Worm (Caenorhabditis elegans) whole organism, L4 larva: Measurements from ENCODE around the gene unc-70.

Source experiments
- F10B5.3 ChIP-seq: sonication (generic microtip); optimal IDR thresholded peaks from 2 replicates; lab custom pipeline; 2016; ENCODE audit warnings: mild to moderate bottlenecking, missing genetic modification characterization, missing compliant biosample characterization
- F26F4.8 ChIP-seq: fragments of 200-800 bp; sonication (Bioruptor generic); conservative IDR thresholded peaks from 2 replicates; pipeline ENCODE4 v1.3.6; 2022; ENCODE audit warnings: missing genetic modification characterization, missing compliant biosample characterization
- F37D6.2 ChIP-seq: sonication (generic microtip); optimal IDR thresholded peaks from 2 replicates; lab custom pipeline; 2016; ENCODE audit warnings: mild to moderate bottlenecking, missing genetic modification characterization, missing compliant biosample characterization
- Y105C5A.15 ChIP-seq: fragments of 200-800 bp; sonication (Bioruptor generic); IDR thresholded peaks from 2 replicates; pipeline ENCODE4 v1.3.6; 2022; ENCODE audit warnings: missing genetic modification characterization, missing compliant biosample characterization
- Y48G9A.11 ChIP-seq: fragments of 200-800 bp; sonication (Bioruptor generic); IDR thresholded peaks from 2 replicates; pipeline ENCODE4 v1.3.6; 2022; ENCODE audit warnings: missing genetic modification reagents, missing genetic modification characterization, missing compliant biosample characterization
- aha-1 ChIP-seq: fragments of 150-350 bp; peaks from one replicate; lab custom pipeline; 2014; ENCODE audit warnings: missing biosample characterization, missing genetic modification characterization
- ama-1 ChIP-seq: fragments of 150-350 bp; optimal IDR thresholded peaks from 2 replicates; lab custom pipeline; 2014; ENCODE audit warnings: inconsistent platforms, mixed read lengths
- ceh-28 ChIP-seq: fragments of 150-350 bp; optimal IDR thresholded peaks from 2 replicates; lab custom pipeline; 2014; ENCODE audit warnings: missing biosample characterization, missing genetic modification reagents, missing genetic modification characterization
- ceh-44 ChIP-seq: fragments of 200-800 bp; sonication (Bioruptor generic); IDR thresholded peaks from 2 replicates; pipeline ENCODE4 v1.3.6; 2022; ENCODE audit warnings: missing genetic modification reagents, missing genetic modification characterization, missing compliant biosample characterization
- ceh-62 ChIP-seq: sonication (generic microtip); optimal IDR thresholded peaks from 2 replicates; lab custom pipeline; 2017; ENCODE audit warnings: missing biosample characterization, missing genetic modification characterization
- daf-16 ChIP-seq, 3 experiments: sonication (generic microtip); optimal IDR thresholded peaks; 2 replicates each; lab custom pipeline; 2016 to 2017; ENCODE audit warnings: missing genetic modification characterization in 3 of 3, missing genetic modification reagents in 3 of 3, mild to moderate bottlenecking in 2 of 3, missing compliant biosample characterization in 2 of 3, missing biosample characterization in 1 of 3, moderate library complexity in 1 of 3
- daf-19 ChIP-seq: fragments of 200-800 bp; sonication (Bioruptor generic); conservative IDR thresholded peaks from 2 replicates; pipeline ENCODE4 v1.3.6; 2022; ENCODE audit warnings: missing genetic modification characterization, missing compliant biosample characterization
- dmd-6 ChIP-seq: fragments of 200-800 bp; sonication (Bioruptor generic); IDR thresholded peaks from 2 replicates; pipeline ENCODE4 v1.3.6; 2022; ENCODE audit warnings: missing genetic modification reagents, missing genetic modification characterization, missing compliant biosample characterization
- dve-1 ChIP-seq: sonication (generic microtip); optimal IDR thresholded peaks from 2 replicates; lab custom pipeline; 2017; ENCODE audit warnings: antibody characterized with exemption, mild to moderate bottlenecking, missing genetic modification characterization, missing compliant biosample characterization; ENCODE audit not compliant: insufficient read depth
- gei-8 ChIP-seq: fragments of 200-800 bp; sonication (Bioruptor generic); optimal IDR thresholded peaks from 2 replicates; lab custom pipeline; 2018; ENCODE audit warnings: mild to moderate bottlenecking, missing genetic modification characterization, missing compliant biosample characterization
- hlh-11 ChIP-seq: fragments of 200-800 bp; sonication (Bioruptor generic); optimal IDR thresholded peaks from 2 replicates; lab custom pipeline; 2018; ENCODE audit warnings: mild to moderate bottlenecking, missing genetic modification characterization, missing compliant biosample characterization
- hmg-1.1 ChIP-seq: fragments of 200-800 bp; sonication (Bioruptor generic); IDR thresholded peaks from 2 replicates; pipeline ENCODE4 v1.3.6; 2022; ENCODE audit warnings: missing genetic modification reagents, missing genetic modification characterization, missing compliant biosample characterization
- jun-1 ChIP-seq: fragments of 150-350 bp; optimal IDR thresholded peaks from 2 replicates; lab custom pipeline; 2014; ENCODE audit warnings: missing biosample characterization, missing genetic modification reagents, missing genetic modification characterization
- lin-1 ChIP-seq: fragments of 200-800 bp; sonication (Bioruptor generic); IDR thresholded peaks from 2 replicates; pipeline ENCODE4 v1.3.6; 2022; ENCODE audit warnings: missing genetic modification reagents, missing genetic modification characterization, missing compliant biosample characterization
- lin-13 ChIP-seq: fragments of 150-350 bp; optimal IDR thresholded peaks from 2 replicates; lab custom pipeline; 2014; ENCODE audit warnings: missing biosample characterization, missing genetic modification reagents, missing genetic modification characterization
- lin-29 ChIP-seq: fragments of 200-800 bp; sonication (Bioruptor generic); IDR thresholded peaks from 2 replicates; pipeline ENCODE4 v1.3.6; 2022; ENCODE audit warnings: missing genetic modification reagents, missing genetic modification characterization, missing compliant biosample characterization
- nhr-11 ChIP-seq: fragments of 150-350 bp; optimal IDR thresholded peaks from 2 replicates; lab custom pipeline; 2014; ENCODE audit warnings: missing biosample characterization, missing genetic modification characterization
- nhr-111 ChIP-seq: fragments of 200-800 bp; sonication (Bioruptor generic); optimal IDR thresholded peaks from 2 replicates; lab custom pipeline; 2018; ENCODE audit warnings: mild to moderate bottlenecking, missing genetic modification characterization, missing compliant biosample characterization
- nhr-41 ChIP-seq: fragments of 200-800 bp; sonication (Bioruptor generic); IDR thresholded peaks from 2 replicates; pipeline ENCODE4 v1.3.6; 2022; ENCODE audit warnings: missing genetic modification reagents, missing genetic modification characterization, missing compliant biosample characterization
- nhr-77 ChIP-seq: fragments of 150-350 bp; optimal IDR thresholded peaks from 2 replicates; lab custom pipeline; 2014; ENCODE audit warnings: missing biosample characterization, missing genetic modification characterization
- php-3 ChIP-seq: fragments of 200-800 bp; sonication (Bioruptor generic); IDR thresholded peaks from 2 replicates; pipeline ENCODE4 v1.3.6; 2022; ENCODE audit warnings: missing genetic modification reagents, missing genetic modification characterization, missing compliant biosample characterization
- snpc-1.2 ChIP-seq: fragments of 200-800 bp; sonication (Bioruptor generic); IDR thresholded peaks from 2 replicates; pipeline ENCODE4 v1.3.6; 2022; ENCODE audit warnings: missing genetic modification reagents, missing genetic modification characterization, missing compliant biosample characterization
- spr-3 ChIP-seq: fragments of 200-800 bp; sonication (Bioruptor generic); optimal IDR thresholded peaks from 2 replicates; lab custom pipeline; 2018; ENCODE audit warnings: mild to moderate bottlenecking, missing genetic modification characterization, missing compliant biosample characterization
- unc-130 ChIP-seq: sonication (generic microtip); optimal IDR thresholded peaks from 2 replicates; lab custom pipeline; 2016; ENCODE audit warnings: missing genetic modification reagents, missing genetic modification characterization, missing compliant biosample characterization
- unc-62 ChIP-seq, 3 experiments: fragments of 150-350 bp in 1 of 3; sonication (generic microtip); optimal IDR thresholded peaks in 2 of 3; peaks in 1 of 3; 1 replicate in 1 of 3; 2 replicates in 2 of 3; lab custom pipeline; 2014 to 2017; ENCODE audit warnings: missing biosample characterization in 3 of 3, missing genetic modification characterization in 3 of 3, missing genetic modification reagents in 3 of 3, missing genotype in 1 of 3
- vab-7 ChIP-seq: fragments of 200-800 bp; sonication (Bioruptor generic); IDR thresholded peaks from 2 replicates; pipeline ENCODE4 v1.3.6; 2022; ENCODE audit warnings: missing genetic modification reagents, missing genetic modification characterization, missing compliant biosample characterization
- zip-11 ChIP-seq: fragments of 200-800 bp; sonication (Bioruptor generic); IDR thresholded peaks from 2 replicates; pipeline ENCODE4 v1.3.6; 2022; ENCODE audit warnings: missing genetic modification characterization, missing compliant biosample characterization
- zip-2 ChIP-seq: fragments of 150-350 bp; optimal IDR thresholded peaks from 2 replicates; lab custom pipeline; 2014; ENCODE audit warnings: missing biosample characterization, missing genetic modification characterization
- ztf-7 ChIP-seq: fragments of 150-350 bp; optimal IDR thresholded peaks from 2 replicates; lab custom pipeline; 2014; ENCODE audit warnings: missing biosample characterization, missing genetic modification characterization

Gene unc-70

DNA sequence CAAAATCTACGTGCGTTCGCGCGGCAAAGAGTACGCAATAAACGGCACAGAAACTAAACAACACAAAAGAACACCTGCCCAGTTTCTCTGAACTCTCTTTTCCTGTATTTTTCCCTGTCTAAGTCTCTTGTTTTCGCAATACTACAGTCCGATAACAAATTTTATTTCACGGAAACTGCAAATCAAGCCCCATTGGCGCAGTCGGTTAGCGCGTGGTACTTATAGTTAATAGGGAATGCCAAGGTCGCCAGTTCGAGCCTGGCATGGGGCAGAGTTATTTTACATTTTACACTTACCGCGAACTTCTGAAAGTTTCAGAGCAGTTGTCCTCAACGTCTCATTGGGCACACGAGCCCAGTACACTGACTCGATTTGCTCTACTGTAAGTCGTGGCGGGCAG is 36.1 kb downstream of the unc-70 start:
- no peak for TF ChIP-seq nhr-41 (GFP tag; lab: Robert Waterston, UW)
- TF ChIP-seq dve-1 = no peak
- no peak for TF ChIP-seq F10B5.3 (tag; lab: Kevin White, UChicago)
- TF ChIP-seq vab-7 (GFP tag; lab: Robert Waterston, UW) = 0 out of 2 replicates have a peak, but pooled peaks have one; percentile 17
- no peak for TF ChIP-seq Y105C5A.15 (GFP tag; lab: Robert Waterston, UW)
- 0 out of 2 replicates have a peak, but pooled peaks have one; percentile 14 for TF ChIP-seq dmd-6 (GFP tag; lab: Robert Waterston, UW)
- no peak for TF ChIP-seq Y48G9A.11 (GFP tag; lab: Robert Waterston, UW)
- TF ChIP-seq F26F4.8 = 0 out of 2 replicates have a peak, but pooled peaks have one; percentile 14
- peak in 1 of 2 experiments; percentile 38 for TF ChIP-seq unc-62 (GFP tag; optimal IDR thresholded peaks at IDR 0.05 in 1 of 2; lab: Kevin White, UChicago)
- TF ChIP-seq unc-62 (tag; optimal IDR thresholded peaks at IDR 0.05; lab: Kevin White, UChicago) = no peak

DNA sequence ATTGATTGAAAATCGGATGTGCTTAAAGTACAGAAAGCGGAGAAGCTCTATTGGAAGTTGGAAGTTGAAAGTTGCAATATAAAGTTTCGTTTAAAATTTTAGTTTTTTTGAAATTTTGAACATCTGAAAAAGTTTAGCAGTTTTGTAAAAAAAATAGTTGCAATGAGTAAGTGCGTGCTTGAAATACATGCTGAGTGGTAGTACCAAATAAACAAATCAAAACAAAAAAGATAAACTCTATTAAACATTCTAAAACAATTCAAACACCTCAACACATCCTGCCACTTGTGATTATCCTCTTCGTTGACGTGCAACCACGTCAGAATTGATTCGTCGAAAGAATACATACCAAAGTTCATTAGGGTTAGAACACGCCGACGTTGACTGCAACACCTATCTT is 38.1 kb downstream of the unc-70 start:
- TF ChIP-seq unc-62 (GFP tag; optimal IDR thresholded peaks at IDR 0.05 in 1 of 2; lab: Kevin White, UChicago) = peak in 1 of 2 experiments; percentile 92
- no peak for TF ChIP-seq unc-62 (tag; optimal IDR thresholded peaks at IDR 0.05; lab: Kevin White, UChicago)
- TF ChIP-seq ceh-28 (tag; lab: Kevin White, UChicago) = no peak

- TF ChIP-seq zip-11 (GFP tag; lab: Robert Waterston, UW) (no peak), hmg-1.1 (GFP tag; lab: Robert Waterston, UW) (no peak), unc-62 (GFP tag; optimal IDR thresholded peaks at IDR 0.05 in 1 of 2; lab: Kevin White, UChicago) (peak in 1 of 2 experiments; percentile 79), unc-62 (tag; optimal IDR thresholded peaks at IDR 0.05; lab: Kevin White, UChicago) (no peak), nhr-77 (no peak), unc-130 (GFP tag; lab: Kevin White, UChicago) (no peak), gei-8 (GFP tag; lab: Kevin White, UChicago) (no peak), nhr-111 (GFP tag; lab: Kevin White, UChicago) (no peak), vab-7 (GFP tag; lab: Robert Waterston, UW) (no peak), lin-29 (GFP tag; lab: Robert Waterston, UW) (no peak), lin-13 (GFP tag; lab: Kevin White, UChicago) (no peak), jun-1 (no peak), lin-1 (GFP tag; lab: Robert Waterston, UW) (no peak), ztf-7 (tag; lab: Kevin White, UChicago) (no peak), spr-3 (GFP tag; lab: Kevin White, UChicago) (no peak), aha-1 (tag; lab: Kevin White, UChicago) (peak; percentile 53), ama-1 (lab: Kevin White, UChicago) (no peak), zip-2 (tag; lab: Kevin White, UChicago) (no peak)
These were observed 45.5 kb downstream of the unc-70 start for ce11 chrV:6926633-6927032.

DNA sequence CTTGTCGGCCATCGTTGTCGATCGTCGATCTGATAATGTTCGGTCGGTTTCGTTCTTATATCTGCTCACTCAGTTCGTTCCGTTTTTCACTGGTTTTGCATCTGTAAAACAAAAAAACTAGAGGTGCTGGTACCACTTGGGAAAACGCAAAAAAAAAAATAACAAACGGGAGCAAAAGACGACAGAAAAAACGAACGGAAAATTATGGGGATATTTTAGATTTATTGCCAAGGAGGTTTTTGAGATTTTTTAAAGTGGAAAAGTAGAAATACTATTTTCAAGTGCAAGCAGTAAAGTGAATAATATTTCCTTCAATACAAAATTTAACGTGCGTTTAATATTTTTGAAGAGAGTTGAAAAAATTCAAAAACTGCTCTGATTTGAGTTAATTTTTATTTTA is 47.8 kb downstream of the unc-70 start, which contains the start of gene unc-68:
Gene unc-68, minus strand, starts transcription at position 101 of the 400 bp plus-strand sequence.
- TF ChIP-seq ceh-44 (GFP tag; lab: Robert Waterston, UW) (no peak), snpc-1.2 (GFP tag; lab: Robert Waterston, UW) (no peak), aha-1 (tag; lab: Kevin White, UChicago) (peak; percentile 52), ceh-62 (no peak), php-3 (GFP tag; lab: Robert Waterston, UW) (no peak)

- TF ChIP-seq nhr-11 (tag; lab: Kevin White, UChicago) (peak; percentile 13), hlh-11 (tag; lab: Kevin White, UChicago) (peak; percentile 45), F37D6.2 (tag; lab: Kevin White, UChicago) (no peak), daf-16 (GFP tag; optimal IDR thresholded peaks at IDR 0.05; lab: Kevin White, UChicago) (peak in 1 of 2 experiments; percentile 12), daf-16 (tag; optimal IDR thresholded peaks at IDR 0.05; lab: Kevin White, UChicago) (no peak), daf-19 (GFP tag; lab: Robert Waterston, UW) (no peak)
These were observed 49.1 kb downstream of the unc-70 start for ce11 chrV:6930284-6930683.
